Fruit fly (Drosophila melanogaster) S2 (cell line): ENCODE results near the gene CG15625.

ENCODE experiments used
- CG8478 ChIP-seq: fragments of >200 bp; optimal IDR thresholded peaks from 2 replicates; lab custom pipeline; 2018
- CTCF ChIP-seq, 2 experiments: fragments of >200 bp; optimal IDR thresholded peaks; 2 replicates each; lab custom pipeline; 2018

The CG15625 gene

DNA sequence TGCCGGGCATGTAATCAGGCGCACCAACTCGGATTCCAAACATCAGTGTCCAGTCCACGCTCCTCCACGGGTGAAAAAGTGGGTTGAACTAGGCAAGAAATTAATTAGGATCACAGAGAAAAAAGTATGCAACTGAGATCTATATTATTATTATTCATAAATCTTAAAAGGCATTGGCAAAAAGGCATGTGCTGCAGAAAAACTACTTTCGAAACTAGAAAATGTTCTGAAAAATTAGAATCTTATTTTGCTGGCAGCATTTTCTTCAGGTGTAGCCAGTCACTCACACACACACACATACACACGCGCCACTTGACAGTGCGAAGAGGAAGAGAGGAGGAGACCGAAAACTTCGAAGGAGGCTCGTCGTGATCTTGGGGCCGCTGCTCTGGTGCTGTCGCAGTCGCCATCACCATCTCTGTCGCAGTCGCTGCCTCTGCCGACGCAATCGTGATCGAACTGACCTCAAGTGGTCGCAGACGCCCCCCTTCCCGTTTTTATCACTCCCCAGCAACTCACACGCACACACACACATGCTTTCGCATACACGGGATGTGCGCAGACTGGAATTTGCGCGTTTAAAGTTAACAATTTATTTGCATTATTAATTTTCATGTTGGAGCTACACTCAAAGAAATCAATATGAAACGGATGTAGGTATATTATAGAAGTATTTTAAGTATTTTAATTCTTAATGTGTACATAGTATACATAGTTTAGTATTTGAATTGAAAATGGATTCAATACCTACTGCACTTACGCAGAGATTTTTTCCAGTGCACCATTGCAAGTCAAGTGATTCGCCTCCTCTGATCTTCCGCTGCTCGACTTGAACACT is 2.2 kb upstream of the CG15625 start:
- TF ChIP-seq CTCF (optimal IDR thresholded peaks at IDR 0.05; lab: Kevin White, UChicago) (no peak), CG8478 (no peak)

DNA sequence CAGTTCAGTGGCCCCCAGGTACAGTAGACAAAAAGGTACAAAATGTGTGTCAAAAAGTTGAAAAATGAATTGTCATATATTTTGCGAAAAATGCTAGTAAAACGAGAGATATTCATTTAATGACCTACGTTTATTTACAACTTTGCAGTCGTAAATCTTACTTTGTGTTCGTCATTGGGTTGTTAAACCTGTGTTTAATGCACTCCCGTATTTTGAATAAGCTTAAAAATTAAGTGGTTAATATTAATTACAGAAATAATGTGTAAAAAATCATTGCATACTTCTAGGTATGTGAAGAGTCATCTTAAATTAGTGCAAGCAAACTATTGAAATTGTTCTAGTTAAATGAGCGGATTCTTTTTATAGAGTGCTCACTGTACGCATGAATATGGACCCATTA is 1.3 kb upstream of the CG15625 start:
- TF ChIP-seq CG8478 = no peak
- no peak for TF ChIP-seq CTCF (optimal IDR thresholded peaks at IDR 0.05; lab: Kevin White, UChicago)

DNA sequence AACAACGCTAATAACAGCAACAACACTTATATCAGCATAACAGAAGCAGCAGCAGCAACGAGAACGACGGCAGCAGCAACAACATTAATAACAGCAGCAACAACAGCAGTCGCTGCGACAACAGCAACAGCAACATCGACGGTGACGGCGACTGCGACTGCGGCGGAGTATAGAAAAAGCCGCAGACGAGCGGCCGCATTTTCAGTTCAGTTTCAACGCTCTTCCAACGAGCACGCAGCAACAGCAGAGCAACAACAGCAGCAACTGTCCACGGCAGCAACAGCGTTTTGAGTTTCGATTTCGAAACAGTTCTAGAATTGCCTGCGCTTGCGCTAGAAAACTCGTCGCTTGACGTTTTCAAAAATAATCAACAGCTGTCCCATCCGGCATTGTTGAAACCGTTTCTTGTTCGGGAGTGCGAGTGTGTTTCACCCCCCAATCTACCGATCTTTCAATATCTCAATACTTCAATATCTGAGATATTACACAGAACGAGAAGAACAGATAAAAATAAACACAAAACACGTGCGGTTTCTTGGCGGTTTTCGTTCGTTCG is 2.2 kb downstream of the CG15625 start, which contains the start of gene CG3036:
Gene CG3036 (plus strand): TSS at position 199 of the 556 bp plus-strand sequence.
- TF ChIP-seq CG8478 (no peak), CTCF (optimal IDR thresholded peaks at IDR 0.05; lab: Kevin White, UChicago) (no peak)

DNA sequence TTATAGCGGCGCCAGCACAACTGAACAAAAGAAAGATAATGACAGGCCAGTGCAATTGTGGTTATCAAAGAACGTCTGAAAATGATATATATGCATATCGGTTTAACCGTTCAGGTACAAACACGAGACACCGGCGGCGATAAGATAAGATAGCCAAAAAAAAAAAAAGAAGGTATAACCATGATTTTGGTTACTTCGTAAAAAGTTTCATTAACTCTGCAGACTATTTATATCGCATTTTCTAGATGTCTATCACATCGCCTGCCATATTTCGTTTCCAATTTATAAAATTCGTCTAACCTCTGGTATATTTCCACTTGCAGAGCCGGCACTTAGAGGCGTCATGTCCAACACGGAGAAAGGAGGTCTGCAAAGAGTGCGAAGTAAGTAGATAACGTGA is 3.8 kb downstream of the CG15625 start:
- TF ChIP-seq CG8478 (no peak), CTCF (optimal IDR thresholded peaks at IDR 0.05; lab: Kevin White, UChicago) (no peak)

DNA sequence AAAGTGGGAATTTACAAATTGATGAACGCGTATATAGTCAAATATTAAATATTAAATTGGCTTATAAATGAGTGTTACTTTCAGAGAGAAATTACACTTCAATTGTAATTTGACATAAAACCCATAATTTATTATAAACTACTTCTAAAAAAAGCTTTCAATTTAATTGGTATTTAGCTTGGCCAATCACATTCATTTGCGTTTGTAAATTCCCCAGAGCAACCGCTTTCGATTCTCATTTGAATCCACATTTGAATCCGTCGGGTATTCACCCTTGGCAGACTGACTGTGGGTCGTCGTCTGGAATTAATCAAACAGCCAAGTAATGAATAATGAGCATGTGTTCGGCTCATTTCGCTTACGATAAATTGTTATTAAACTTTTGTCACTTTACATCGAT is 6.1 kb downstream of the CG15625 start:
- TF ChIP-seq CG8478 (no peak), CTCF (optimal IDR thresholded peaks at IDR 0.05; lab: Kevin White, UChicago) (no peak)

DNA sequence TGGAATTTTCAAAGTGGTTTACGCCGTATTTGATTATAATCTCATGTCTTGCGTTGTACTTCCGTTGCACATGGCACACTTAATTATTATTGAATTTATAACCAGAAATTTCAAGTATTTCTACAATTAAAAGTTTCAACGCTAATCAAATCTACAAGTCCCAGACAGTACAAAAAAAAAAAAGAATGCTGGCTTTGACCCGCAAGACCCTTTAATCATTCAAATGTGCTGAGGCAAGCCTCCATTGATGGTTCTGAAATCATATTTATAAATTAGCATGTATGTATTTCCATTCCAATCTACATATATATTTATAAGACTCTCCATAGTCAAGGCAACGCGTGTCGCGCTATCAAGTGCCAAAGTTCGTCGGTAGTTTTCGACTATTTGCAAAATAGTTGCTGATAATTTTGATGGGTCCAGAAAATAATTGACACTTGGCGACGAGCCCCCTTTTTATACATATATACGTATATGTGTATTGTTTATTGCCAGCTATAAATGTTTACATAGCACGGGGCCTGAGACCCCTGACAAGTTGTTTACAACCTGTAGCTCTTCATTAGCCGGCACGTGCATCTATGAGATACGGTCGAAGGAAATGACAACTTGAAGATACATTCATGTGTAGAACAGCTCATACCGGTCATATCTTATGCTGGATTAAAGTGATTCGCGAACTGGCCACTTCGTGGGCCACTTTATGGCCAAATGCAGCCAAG is 6.8 kb downstream of the CG15625 start:
- TF ChIP-seq CG8478 (no peak), CTCF (optimal IDR thresholded peaks at IDR 0.05; lab: Kevin White, UChicago) (no peak)

DNA sequence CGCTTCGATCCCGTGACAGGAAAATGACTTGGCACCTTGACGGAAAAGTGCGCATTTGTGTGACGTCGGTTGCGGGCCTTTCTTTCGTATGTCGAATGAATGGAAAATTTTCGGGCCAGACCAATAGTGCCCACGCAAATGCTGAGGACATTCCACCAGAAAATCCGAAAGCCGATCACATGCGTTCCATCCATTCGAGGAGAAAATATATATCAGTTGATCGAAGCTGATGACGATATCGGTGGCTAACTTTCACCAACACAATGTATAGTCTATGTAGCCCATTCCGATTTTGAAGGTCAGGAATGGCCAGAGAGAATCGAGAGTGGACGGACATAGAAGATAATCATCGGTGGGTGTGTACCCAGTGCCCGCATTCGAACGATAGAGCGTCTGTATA is 8.4 kb downstream of the CG15625 start:
- no peak for TF ChIP-seq CTCF (optimal IDR thresholded peaks at IDR 0.05; lab: Kevin White, UChicago)
- no peak for TF ChIP-seq CG8478

DNA sequence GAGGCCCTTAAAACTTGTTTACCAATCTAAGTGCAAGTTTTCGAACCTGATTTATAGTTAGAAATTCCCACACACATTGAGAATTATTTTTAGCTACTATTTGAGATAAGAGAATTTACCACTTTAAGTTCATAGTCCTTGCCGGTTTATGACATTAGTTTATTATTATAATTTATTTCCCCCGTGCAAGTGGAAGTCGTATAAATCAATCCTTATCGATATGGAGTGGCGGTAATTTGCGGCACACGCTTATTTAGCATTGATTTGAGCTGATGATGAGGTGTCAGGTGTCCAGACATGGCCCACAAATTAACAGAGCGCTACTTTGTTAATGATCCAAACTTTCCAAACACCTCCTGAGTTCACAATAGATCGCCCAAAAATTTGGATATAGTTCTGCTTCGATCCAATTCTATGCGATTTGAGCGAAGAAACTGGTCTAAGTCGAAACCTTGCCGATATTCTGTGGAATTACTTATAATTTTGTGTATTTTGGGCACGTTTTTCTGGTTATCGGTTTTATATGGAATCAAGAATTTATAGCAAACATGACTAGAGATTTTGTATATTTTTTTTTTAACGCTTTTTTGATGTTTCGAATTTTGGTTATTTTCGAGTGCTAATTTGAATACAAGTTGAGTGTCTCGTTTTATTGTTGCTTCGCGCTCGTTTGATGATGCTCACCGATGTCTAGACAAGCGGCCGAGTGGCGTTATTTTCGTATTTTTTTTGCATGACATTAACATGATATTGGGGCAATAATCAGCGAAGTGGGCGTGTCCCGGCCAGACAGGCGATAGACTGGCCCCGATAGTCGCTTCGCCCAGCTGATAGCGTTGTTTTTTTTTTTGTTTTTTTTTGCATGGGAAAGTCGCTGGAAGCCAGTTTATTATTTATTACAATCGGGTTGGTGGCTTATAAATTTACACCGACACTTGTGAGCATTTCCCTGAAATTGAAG is 10.1 kb downstream of the CG15625 start:
- TF ChIP-seq CG8478 = no peak
- TF ChIP-seq CTCF (optimal IDR thresholded peaks at IDR 0.05; lab: Kevin White, UChicago) = no peak

DNA sequence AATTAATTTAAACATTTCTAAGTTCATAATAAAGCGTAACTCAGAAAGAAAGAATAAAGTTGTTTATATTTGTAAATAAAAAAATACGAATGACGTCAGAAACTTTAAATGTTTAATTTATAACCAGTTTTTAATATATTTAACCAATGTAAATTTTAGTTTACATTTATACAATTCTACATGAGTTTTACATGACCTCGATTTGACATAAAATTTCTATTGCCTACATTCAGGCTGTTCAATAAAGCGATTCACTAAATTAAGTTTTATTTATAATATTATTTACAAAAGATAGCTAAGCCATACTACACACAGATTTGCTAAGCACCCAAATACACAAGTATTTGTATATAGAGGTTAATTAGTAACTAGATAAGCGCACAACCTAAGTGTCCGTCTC is 14.0 kb downstream of the CG15625 start:
- TF ChIP-seq CG8478 (no peak), CTCF (optimal IDR thresholded peaks at IDR 0.05; lab: Kevin White, UChicago) (no peak)

DNA sequence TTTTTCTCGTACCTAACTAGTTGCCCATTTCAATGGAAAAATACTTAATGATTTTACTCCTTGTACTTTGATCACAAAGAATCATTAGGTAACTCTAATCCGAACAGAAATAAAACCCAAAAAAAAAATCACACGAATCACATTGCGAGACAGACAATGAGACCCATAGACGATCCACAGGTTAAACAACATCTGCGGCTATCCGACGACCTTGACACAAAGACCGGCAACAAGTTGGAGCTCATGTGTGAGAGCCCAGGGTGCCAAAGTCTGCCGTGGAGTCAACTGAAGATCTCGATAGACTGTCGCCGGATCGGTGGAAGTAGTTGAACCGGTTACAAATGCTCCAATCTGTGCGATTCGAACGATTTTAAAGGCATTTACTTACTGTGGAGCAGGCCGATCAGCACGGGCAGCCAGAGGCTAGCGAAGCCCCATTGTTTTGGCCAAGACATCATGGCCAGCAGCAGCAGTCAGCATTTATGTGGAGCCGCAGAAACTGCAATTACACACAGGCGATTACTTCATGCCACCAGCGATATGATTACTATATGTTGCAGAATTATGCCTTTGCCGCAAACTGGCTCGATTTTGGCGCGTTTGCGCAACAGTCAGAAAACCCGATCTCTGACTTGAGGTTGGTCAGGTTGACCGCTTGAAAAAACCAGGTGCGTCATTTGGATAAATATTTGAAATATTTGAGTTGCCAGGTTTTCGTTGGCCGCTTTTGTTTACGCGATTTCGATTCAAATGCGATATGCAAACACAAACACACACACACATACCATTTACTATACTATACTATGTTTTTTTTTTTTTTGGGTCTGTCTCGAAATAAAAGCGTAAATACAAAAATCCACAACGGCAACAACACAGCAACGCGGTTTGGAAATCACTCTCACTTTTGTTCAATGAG is 15.8 kb downstream of the CG15625 start:
- TF ChIP-seq CTCF (optimal IDR thresholded peaks at IDR 0.05; lab: Kevin White, UChicago) = no peak
- TF ChIP-seq CG8478 = no peak

DNA sequence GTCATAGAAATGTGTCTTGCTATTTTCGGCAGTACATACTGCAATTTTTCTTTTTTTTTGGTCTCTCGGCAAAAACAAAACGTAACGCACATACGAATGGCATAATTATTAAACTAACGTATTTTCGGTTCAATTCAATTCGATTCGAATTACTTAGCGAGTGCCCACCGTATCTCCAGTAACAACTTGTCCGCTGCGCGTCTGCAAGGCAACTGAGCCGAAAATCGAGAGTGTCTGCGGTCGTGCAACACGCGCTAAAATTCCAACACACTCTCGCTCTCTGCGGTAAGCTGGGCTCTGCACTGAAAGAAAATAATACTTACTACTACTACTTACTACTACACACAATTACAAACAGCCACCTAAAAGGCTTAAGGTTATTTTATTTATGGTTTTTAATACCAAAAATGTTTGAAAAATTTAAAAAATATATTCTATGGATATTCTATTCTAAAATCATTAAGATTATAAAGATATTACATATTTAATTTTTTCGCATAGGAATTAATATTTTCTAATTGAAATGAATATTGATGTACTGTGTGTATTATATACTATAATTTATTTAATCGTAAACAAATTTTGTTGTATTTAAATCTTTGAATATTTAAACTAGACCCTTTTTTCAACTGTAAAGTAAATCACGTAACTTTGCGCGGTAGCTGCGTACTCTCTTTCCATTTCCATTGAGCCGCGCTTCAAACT is 16.9 kb downstream of the CG15625 start, which contains the start of gene snsl:
Gene snsl (minus strand): TSS at position 217 of the 705 bp plus-strand sequence.
- TF ChIP-seq CTCF (optimal IDR thresholded peaks at IDR 0.05; lab: Kevin White, UChicago) (no peak), CG8478 (no peak)

DNA sequence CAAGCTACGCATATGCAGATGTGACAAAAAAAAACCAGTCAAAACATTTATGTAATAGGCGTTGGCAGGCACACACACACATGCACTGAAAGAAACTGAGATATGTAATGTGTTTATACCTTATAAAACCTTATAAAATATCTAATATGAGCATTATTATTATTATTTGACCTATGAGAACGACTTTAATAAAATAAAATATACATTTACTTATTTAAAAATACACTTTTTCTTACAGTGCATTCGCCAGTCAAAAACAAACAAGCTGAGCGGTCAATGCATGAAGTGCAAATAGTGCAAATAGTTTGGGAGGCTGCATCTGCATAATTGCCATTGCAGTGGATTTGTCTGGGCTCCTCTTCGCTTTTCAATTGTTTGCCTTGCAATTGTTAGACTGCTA is 18.2 kb downstream of the CG15625 start:
- TF ChIP-seq CG8478 (no peak), CTCF (optimal IDR thresholded peaks at IDR 0.05; lab: Kevin White, UChicago) (no peak)

DNA sequence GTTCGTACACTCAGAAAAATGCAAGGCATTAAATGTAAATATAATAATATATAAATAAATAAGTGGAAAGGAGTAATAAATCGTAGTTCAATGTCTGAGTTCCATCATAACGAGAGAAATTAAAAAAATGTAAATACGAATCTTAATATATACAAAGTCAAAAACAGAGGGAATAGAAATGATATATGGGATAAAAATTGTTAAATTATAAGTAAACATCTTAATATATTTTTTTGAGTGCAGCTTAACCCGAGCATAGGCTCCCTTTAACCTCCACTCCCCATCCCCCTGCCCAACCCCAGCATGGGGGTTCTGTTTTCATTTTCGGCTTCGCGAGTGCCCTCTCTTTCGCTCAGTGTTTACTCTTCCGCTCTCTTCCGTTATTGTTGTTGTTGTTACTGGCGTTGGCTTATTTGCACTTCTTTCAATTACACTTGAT is 25.9 kb downstream of the CG15625 start:
- TF ChIP-seq CG8478 = no peak
- TF ChIP-seq CTCF (optimal IDR thresholded peaks at IDR 0.05; lab: Kevin White, UChicago) = no peak
